Worm (Caenorhabditis elegans) whole organism, L3 larva: Measurements from ENCODE around the gene aka-1.
"Not testable (repeated sequence)": the region's sequence is repeated elsewhere in the genome, so short reads cannot be mapped to it uniquely, and the experiment has no call there.

ENCODE experiments used
- ZK546.5 ChIP-seq: sonication (generic microtip); optimal IDR thresholded peaks from 2 replicates; lab custom pipeline; 2017; ENCODE audit warnings: missing biosample characterization, missing genetic modification characterization
- ama-1 ChIP-seq: fragments of 150-350 bp; optimal IDR thresholded peaks from 2 replicates; lab custom pipeline; 2018
- ceh-16 ChIP-seq: sonication (generic microtip); optimal IDR thresholded peaks from 2 replicates; lab custom pipeline; 2017; ENCODE audit warnings: missing biosample characterization, missing genetic modification characterization
- daf-12 ChIP-seq: fragments of 150-350 bp; optimal IDR thresholded peaks from 2 replicates; lab custom pipeline; 2014; ENCODE audit warnings: missing biosample characterization, missing genetic modification reagents, missing genetic modification characterization
- egl-5 ChIP-seq: fragments of 150-350 bp; optimal IDR thresholded peaks from 2 replicates; lab custom pipeline; 2017; ENCODE audit warnings: missing biosample characterization, missing genetic modification reagents, missing genetic modification characterization, inconsistent platforms
- fkh-2 ChIP-seq: fragments of 150-350 bp; optimal IDR thresholded peaks from 2 replicates; lab custom pipeline; 2014; ENCODE audit warnings: missing biosample characterization, missing genetic modification reagents, missing genetic modification characterization
- hmg-11 ChIP-seq: sonication (generic microtip); optimal IDR thresholded peaks from 2 replicates; lab custom pipeline; 2016; ENCODE audit warnings: missing genetic modification characterization, missing compliant biosample characterization
- lin-15B ChIP-seq: fragments of 150-350 bp; optimal IDR thresholded peaks from 2 replicates; lab custom pipeline; 2014; ENCODE audit warnings: missing biosample characterization, missing genetic modification characterization
- lsy-12 ChIP-seq: sonication (generic microtip); optimal IDR thresholded peaks from 2 replicates; lab custom pipeline; 2016; ENCODE audit warnings: mild to moderate bottlenecking, missing genetic modification characterization, missing compliant biosample characterization
- mdl-1 ChIP-seq: fragments of 150-350 bp; optimal IDR thresholded peaks from 2 replicates; lab custom pipeline; 2014; ENCODE audit warnings: missing biosample characterization, missing genetic modification characterization
- mml-1 ChIP-seq: fragments of 150-350 bp; sonication (generic microtip); optimal IDR thresholded peaks from 3 replicates; lab custom pipeline; 2014; ENCODE audit warnings: missing biosample characterization, missing genetic modification characterization
- nfya-1 ChIP-seq: sonication (generic microtip); optimal IDR thresholded peaks from 2 replicates; lab custom pipeline; 2017; ENCODE audit warnings: missing genetic modification characterization, mild to moderate bottlenecking, missing compliant biosample characterization, antibody characterized with exemption, moderate library complexity; ENCODE audit not compliant: insufficient read depth
- nhr-11 ChIP-seq: fragments of 150-350 bp; optimal IDR thresholded peaks from 2 replicates; lab custom pipeline; 2014; ENCODE audit warnings: missing biosample characterization, missing genetic modification characterization
- nhr-237 ChIP-seq: fragments of 150-350 bp; optimal IDR thresholded peaks from 2 replicates; lab custom pipeline; 2014; ENCODE audit warnings: missing biosample characterization, missing genetic modification characterization
- nhr-25 ChIP-seq: sonication (generic microtip); optimal IDR thresholded peaks from 2 replicates; lab custom pipeline; 2017; ENCODE audit warnings: missing biosample characterization, missing genetic modification characterization
- nhr-28 ChIP-seq: fragments of 150-350 bp; optimal IDR thresholded peaks from 2 replicates; lab custom pipeline; 2014; ENCODE audit warnings: missing biosample characterization, missing genetic modification characterization
- nhr-43 ChIP-seq: sonication (generic microtip); optimal IDR thresholded peaks from 2 replicates; lab custom pipeline; 2016; ENCODE audit warnings: mild to moderate bottlenecking, missing genetic modification characterization, missing compliant biosample characterization; ENCODE audit not compliant: poor library complexity, severe bottlenecking
- pha-4 ChIP-seq: fragments of 150-350 bp; optimal IDR thresholded peaks from 2 replicates; lab custom pipeline; 2014; ENCODE audit warnings: missing biosample characterization, missing genetic modification reagents, missing genetic modification characterization
- pqm-1 ChIP-seq: fragments of 150-350 bp; optimal IDR thresholded peaks from 2 replicates; lab custom pipeline; 2017; ENCODE audit warnings: missing biosample characterization, missing genetic modification characterization, inconsistent platforms
- unc-39 ChIP-seq: sonication (generic microtip); optimal IDR thresholded peaks from 4 replicates; lab custom pipeline; 2017; ENCODE audit warnings: missing biosample characterization, missing genetic modification characterization
- zag-1 ChIP-seq: fragments of 150-350 bp; optimal IDR thresholded peaks from 2 replicates; lab custom pipeline; 2014; ENCODE audit warnings: missing biosample characterization, missing genetic modification characterization

aka-1 gene

DNA sequence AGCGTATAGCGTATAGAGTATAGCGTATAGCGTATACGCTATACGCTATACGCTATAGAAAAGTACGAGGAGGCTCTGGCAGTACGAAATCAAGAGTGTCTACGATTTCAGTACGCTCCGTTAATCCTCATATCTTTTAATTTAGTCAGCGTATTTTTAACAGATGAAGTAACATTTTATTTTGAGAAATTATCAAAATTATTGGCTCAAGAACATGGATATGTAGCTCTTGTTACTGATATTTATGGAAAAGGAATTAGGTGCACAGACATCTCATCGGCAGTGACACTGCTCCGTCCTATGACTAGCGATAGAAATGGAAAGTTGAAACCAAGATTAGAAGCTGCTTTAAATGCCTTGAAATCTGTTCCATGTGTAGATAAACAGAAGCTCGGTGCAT, 43.4 kb downstream of the aka-1 start, which contains the start of gene K02A2.1:
TSS of gene K02A2.1 (plus strand) at position 301 of the 400 bp plus-strand sequence.
- not testable (repeated sequence) for TF ChIP-seq nhr-237 (tag; lab: Kevin White, UChicago); fkh-2 (tag; lab: Kevin White, UChicago); egl-5
- TF ChIP-seq, all 47 proteins: peak for 0; not testable (repeated sequence) for 47

DNA sequence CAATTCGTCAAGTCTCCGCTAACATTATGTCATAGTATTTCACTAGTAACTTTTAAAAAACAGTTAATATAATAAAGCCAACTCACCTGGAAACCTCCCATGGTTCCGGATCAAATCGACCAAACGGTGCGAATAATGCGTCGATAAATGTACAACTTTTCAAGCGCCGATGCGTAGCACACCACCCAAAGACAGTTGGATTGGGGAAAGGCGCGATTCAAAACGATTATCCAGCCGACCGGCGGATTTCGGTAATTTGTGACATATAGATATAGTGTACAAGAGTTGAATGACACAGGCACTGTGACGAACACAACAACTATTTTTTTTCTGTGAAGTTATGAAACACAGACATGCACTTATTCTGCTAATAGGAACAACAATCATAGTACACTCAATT, 44.2 kb downstream of the aka-1 start, which contains the start of gene kcc-3:
TSS of gene kcc-3 (minus strand) at position 101 of the 400 bp plus-strand sequence.
- TF ChIP-seq unc-39 (tag; lab: Kevin White, UChicago), result no peak
- no peak for TF ChIP-seq ama-1 (lab: Kevin White, UChicago)
- no peak for TF ChIP-seq daf-12 (tag; lab: Kevin White, UChicago)
- no peak for TF ChIP-seq lsy-12 (tag; lab: Kevin White, UChicago)
- TF ChIP-seq mdl-1, result no peak
- no peak for TF ChIP-seq lin-15B (tag; lab: Kevin White, UChicago)
- TF ChIP-seq egl-5, result no peak
- no peak for TF ChIP-seq nfya-1 (tag; lab: Kevin White, UChicago)
- no peak for TF ChIP-seq hmg-11
- no peak for TF ChIP-seq nhr-25 (tag; lab: Kevin White, UChicago)

DNA sequence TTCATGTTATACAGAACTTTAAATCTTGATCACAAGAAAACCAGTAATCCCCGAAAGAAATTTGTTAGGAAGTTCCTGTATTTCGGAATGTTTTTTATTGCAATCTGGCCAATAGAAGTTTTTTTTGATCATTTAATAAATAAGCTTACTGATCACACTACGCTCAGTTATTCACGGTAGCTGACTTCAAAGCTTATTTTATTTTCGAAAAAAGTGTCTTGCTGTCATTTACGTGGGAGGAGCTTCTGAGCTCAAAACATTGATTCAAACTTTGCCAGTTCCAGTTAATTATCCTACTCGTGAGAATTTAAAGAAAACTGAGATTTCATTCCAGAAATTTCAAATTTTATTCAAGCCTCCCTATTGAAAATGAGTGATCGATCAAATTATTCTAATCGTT, 46.0 kb downstream of the aka-1 start, which contains the start of gene srd-54:
TSS of gene srd-54 (plus strand) at position 301 of the 400 bp plus-strand sequence.
- no peak for TF ChIP-seq pha-4 (tag; lab: Kevin White, UChicago)
- no peak for TF ChIP-seq zag-1 (tag; lab: Kevin White, UChicago)
- no peak for TF ChIP-seq mml-1 (tag; lab: Kevin White, UChicago)
- no peak for TF ChIP-seq ceh-16 (tag; lab: Kevin White, UChicago)
- no peak for TF ChIP-seq nhr-28 (tag; lab: Kevin White, UChicago)
- TF ChIP-seq lin-15B (tag; lab: Kevin White, UChicago), result no peak
- no peak for TF ChIP-seq nhr-11
- TF ChIP-seq ZK546.5 (tag; lab: Kevin White, UChicago), result no peak
- no peak for TF ChIP-seq nhr-43
- TF ChIP-seq pqm-1 (tag; lab: Kevin White, UChicago), result no peak
- no peak for TF ChIP-seq unc-39 (tag; lab: Kevin White, UChicago)
